Fruit fly (Drosophila melanogaster): ENCODE measurements around the gene CG7600.

dm6 chr3L:11203820-11204449 lies 6.7 kb upstream of the CG7600 start:
- TF ChIP-seq CG32121 (GFP tag; IDR thresholded peaks at IDR 0.05) (no peak), D1 (tag; optimal IDR thresholded peaks at IDR 0.05) (no peak), CG34367 (tag; optimal IDR thresholded peaks at IDR 0.05) (no peak), CG9948 (tag; optimal IDR thresholded peaks at IDR 0.05) (no peak), CG8301 (tag; optimal IDR thresholded peaks at IDR 0.05) (no peak), Pif1B (GFP tag; optimal IDR thresholded peaks at IDR 0.05) (no peak), CG15710 (tag; optimal IDR thresholded peaks at IDR 0.05) (no peak), rn (GFP tag; IDR thresholded peaks at IDR 0.05) (no peak), EcR (GFP tag; optimal IDR thresholded peaks at IDR 0.05) (no peak), Snoo (tag; optimal IDR thresholded peaks at IDR 0.05) (no peak), fd96Ca (GFP tag; IDR thresholded peaks at IDR 0.05) (no peak), Pif1A (GFP tag; optimal IDR thresholded peaks at IDR 0.05) (no peak)

All from whole organism, pupa.